Fruit fly (Drosophila melanogaster) whole organism, adult: ENCODE data around the gene nonC.

Experiments used
- CG11617 ChIP-seq: fragments of 200-800 bp; sonication (Bioruptor generic); optimal IDR thresholded peaks from 2 replicates; lab custom pipeline; 2017; ENCODE audit warnings: mild to moderate bottlenecking, missing biosample characterization, missing genetic modification reagents, missing genetic modification characterization
- CG12768 ChIP-seq: fragments of 200-800 bp; sonication (Bioruptor generic); optimal IDR thresholded peaks from 2 replicates; lab custom pipeline; 2017; ENCODE audit warnings: missing biosample characterization, missing genetic modification characterization, mild to moderate bottlenecking, moderate library complexity, missing genetic modification reagents
- CG14711 ChIP-seq: fragments of 200-800 bp; sonication (Bioruptor generic); optimal IDR thresholded peaks from 2 replicates; lab custom pipeline; 2018; ENCODE audit warnings: missing biosample characterization, mild to moderate bottlenecking, missing genetic modification characterization, moderate library complexity
- CG1620 ChIP-seq: fragments of 200-800 bp; sonication (Bioruptor generic); optimal IDR thresholded peaks from 2 replicates; lab custom pipeline; 2016; ENCODE audit warnings: missing biosample characterization, missing genetic modification characterization
- CG33017 ChIP-seq: fragments of 200-800 bp; sonication (Bioruptor generic); optimal IDR thresholded peaks from 2 replicates; lab custom pipeline; 2018; ENCODE audit warnings: missing biosample characterization, mild to moderate bottlenecking, missing genetic modification characterization, moderate library complexity
- CG5204 ChIP-seq: fragments of 200-800 bp; sonication (Bioruptor generic); optimal IDR thresholded peaks from 2 replicates; lab custom pipeline; 2016; ENCODE audit warnings: missing biosample characterization, missing genetic modification characterization
- CG7045 ChIP-seq: fragments of 200-800 bp; sonication (Bioruptor generic); optimal IDR thresholded peaks from 2 replicates; lab custom pipeline; 2017; ENCODE audit warnings: missing biosample characterization, mild to moderate bottlenecking, missing genetic modification characterization
- CG7101 ChIP-seq: fragments of 200-800 bp; sonication (Bioruptor generic); optimal IDR thresholded peaks from 2 replicates; lab custom pipeline; 2018; ENCODE audit warnings: missing biosample characterization, mild to moderate bottlenecking, missing genetic modification characterization, moderate library complexity
- Clk ChIP-seq: fragments of 200-800 bp; sonication (Bioruptor generic); optimal IDR thresholded peaks from 2 replicates; lab custom pipeline; 2017; ENCODE audit warnings: missing biosample characterization, missing genetic modification characterization
- Crg-1 ChIP-seq: fragments of 200-800 bp; sonication (Bioruptor generic); optimal IDR thresholded peaks from 2 replicates; lab custom pipeline; 2016; ENCODE audit warnings: missing biosample characterization, missing genetic modification characterization
- Hr96 ChIP-seq: fragments of 200-800 bp; sonication (Bioruptor generic); optimal IDR thresholded peaks from 2 replicates; lab custom pipeline; 2016; ENCODE audit warnings: missing biosample characterization, missing genetic modification characterization
- Mnt ChIP-seq: fragments of 200-800 bp; sonication (Bioruptor generic); optimal IDR thresholded peaks from 2 replicates; lab custom pipeline; 2016; ENCODE audit warnings: missing biosample characterization, mild to moderate bottlenecking, missing genetic modification characterization
- bab1 ChIP-seq: fragments of 200-800 bp; sonication (Bioruptor generic); optimal IDR thresholded peaks from 3 replicates; lab custom pipeline; 2019; ENCODE audit warnings: missing biosample characterization, mild to moderate bottlenecking, missing genetic modification characterization, moderate library complexity
- cic ChIP-seq: fragments of 200-800 bp; sonication (Bioruptor generic); optimal IDR thresholded peaks from 2 replicates; lab custom pipeline; 2017; ENCODE audit warnings: missing biosample characterization, mild to moderate bottlenecking, missing genetic modification characterization, moderate library complexity
- cnc ChIP-seq, 2 experiments: fragments of >200 bp; optimal IDR thresholded peaks; 2 replicates each; lab custom pipeline; 2017
- kay ChIP-seq: fragments of 200-800 bp; sonication (Bioruptor generic); peaks from one replicate; lab custom pipeline; 2016; ENCODE audit warnings: missing biosample characterization, missing genetic modification characterization, borderline replicate concordance
- ovo ChIP-seq: fragments of 200-800 bp; sonication (Bioruptor generic); optimal IDR thresholded peaks from 2 replicates; lab custom pipeline; 2016; ENCODE audit warnings: missing biosample characterization, missing genetic modification characterization
- pad ChIP-seq: fragments of 200-800 bp; sonication (Bioruptor generic); optimal IDR thresholded peaks from 3 replicates; lab custom pipeline; 2017; ENCODE audit warnings: missing biosample characterization, missing genetic modification characterization, mild to moderate bottlenecking, moderate library complexity, missing genetic modification reagents
- tj ChIP-seq: fragments of 200-800 bp; sonication (Bioruptor generic); optimal IDR thresholded peaks from 3 replicates; lab custom pipeline; 2017; ENCODE audit warnings: missing biosample characterization, mild to moderate bottlenecking, missing genetic modification characterization, moderate library complexity
- toe ChIP-seq: fragments of 200-800 bp; sonication (Bioruptor generic); optimal IDR thresholded peaks from 2 replicates; lab custom pipeline; 2016; ENCODE audit warnings: missing biosample characterization, missing genetic modification characterization

The nonC gene

DNA sequence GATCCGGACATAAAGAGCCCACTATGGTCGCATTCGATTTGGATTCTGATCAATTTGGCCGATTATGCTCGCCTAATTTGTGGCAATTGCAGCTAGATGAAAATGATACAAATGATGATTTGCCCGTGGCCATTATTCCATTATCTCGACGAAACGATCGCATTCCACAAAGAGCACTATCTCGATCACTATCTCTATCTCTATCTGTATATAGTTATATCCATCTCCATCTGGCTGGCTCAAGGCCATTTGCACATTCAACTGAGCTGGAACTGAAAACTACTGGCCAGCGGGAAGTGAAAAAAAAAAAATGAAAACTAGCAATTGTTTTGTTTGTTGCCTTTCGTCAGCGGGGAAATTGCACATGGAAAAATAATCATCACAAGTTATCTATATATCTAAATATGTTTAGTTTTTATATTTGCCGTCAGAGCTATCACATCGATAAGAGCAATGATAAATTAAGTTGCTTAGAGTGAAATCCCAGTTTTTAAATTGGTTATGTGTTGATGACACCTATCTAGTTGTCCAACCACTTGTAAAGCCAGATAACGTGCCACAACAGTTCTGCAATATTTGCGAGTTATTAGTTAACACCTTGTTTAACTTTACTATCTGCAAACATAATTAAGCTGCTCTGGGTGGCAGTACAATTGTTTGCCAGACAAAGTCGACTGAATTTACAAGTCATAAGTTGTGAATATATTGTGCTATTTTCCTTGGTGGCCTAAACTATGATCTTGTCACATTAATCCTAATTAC is 24.9 kb upstream of the nonC start:
- TF ChIP-seq tj (GFP tag; lab: Kevin White, UChicago) (no peak), CG7045 (GFP tag; lab: Kevin White, UChicago) (peak; percentile 8), toe (GFP tag; lab: Kevin White, UChicago) (no peak), bab1 (GFP tag; lab: Kevin White, UChicago) (no peak), cnc (optimal IDR thresholded peaks at IDR 0.05; lab: Kevin White, UChicago) (no peak), Clk (GFP tag; lab: Kevin White, UChicago) (no peak), CG33017 (tag; lab: Kevin White, UChicago) (peak; percentile 30), Mnt (no peak), CG7101 (tag; lab: Kevin White, UChicago) (peak; percentile 53), CG12768 (GFP tag; lab: Kevin White, UChicago) (no peak), Crg-1 (no peak), ovo (GFP tag; lab: Kevin White, UChicago) (no peak), CG5204 (no peak), CG14711 (tag; lab: Kevin White, UChicago) (peak; percentile 38), pad (GFP tag; lab: Kevin White, UChicago) (peak; percentile 1), cic (GFP tag; lab: Kevin White, UChicago) (peak; percentile 32), Hr96 (GFP tag; lab: Kevin White, UChicago) (no peak), CG1620 (GFP tag; lab: Kevin White, UChicago) (no peak), CG11617 (GFP tag; lab: Kevin White, UChicago) (peak; percentile 12), kay (peak; percentile 51)

- TF ChIP-seq CG11617 (GFP tag; lab: Kevin White, UChicago) = peak; percentile 66
- peak; percentile 69 for TF ChIP-seq pad (GFP tag; lab: Kevin White, UChicago)
- no peak for TF ChIP-seq CG7045 (GFP tag; lab: Kevin White, UChicago)
- TF ChIP-seq CG7101 (tag; lab: Kevin White, UChicago) = peak; percentile 45
- peak; percentile 47 for TF ChIP-seq bab1 (GFP tag; lab: Kevin White, UChicago)
- peak; percentile 37 for TF ChIP-seq tj (GFP tag; lab: Kevin White, UChicago)
- TF ChIP-seq kay = peak; percentile 65
- TF ChIP-seq Crg-1 = peak; percentile 10
- TF ChIP-seq Hr96 (GFP tag; lab: Kevin White, UChicago) = peak; percentile 62
- peak; percentile 93 for TF ChIP-seq cic (GFP tag; lab: Kevin White, UChicago)
- TF ChIP-seq ovo (GFP tag; lab: Kevin White, UChicago) = no peak
- TF ChIP-seq Clk (GFP tag; lab: Kevin White, UChicago) = no peak
- TF ChIP-seq Mnt = peak; percentile 59
- peak; percentile 79 for TF ChIP-seq CG12768 (GFP tag; lab: Kevin White, UChicago)
- TF ChIP-seq toe (GFP tag; lab: Kevin White, UChicago) = peak; percentile 11
- peak; percentile 50 for TF ChIP-seq CG14711 (tag; lab: Kevin White, UChicago)
- no peak for TF ChIP-seq CG5204
- peak; percentile 28 for TF ChIP-seq CG33017 (tag; lab: Kevin White, UChicago)
These were observed 23.5 kb upstream of the nonC start for dm6 chrX:6800726-6801296.

- TF ChIP-seq kay (no peak), tj (GFP tag; lab: Kevin White, UChicago) (no peak), Clk (GFP tag; lab: Kevin White, UChicago) (no peak), CG7045 (GFP tag; lab: Kevin White, UChicago) (no peak), Hr96 (GFP tag; lab: Kevin White, UChicago) (no peak), Mnt (no peak)
These were observed 21.8 kb upstream of the nonC start for dm6 chrX:6802376-6803080.

DNA sequence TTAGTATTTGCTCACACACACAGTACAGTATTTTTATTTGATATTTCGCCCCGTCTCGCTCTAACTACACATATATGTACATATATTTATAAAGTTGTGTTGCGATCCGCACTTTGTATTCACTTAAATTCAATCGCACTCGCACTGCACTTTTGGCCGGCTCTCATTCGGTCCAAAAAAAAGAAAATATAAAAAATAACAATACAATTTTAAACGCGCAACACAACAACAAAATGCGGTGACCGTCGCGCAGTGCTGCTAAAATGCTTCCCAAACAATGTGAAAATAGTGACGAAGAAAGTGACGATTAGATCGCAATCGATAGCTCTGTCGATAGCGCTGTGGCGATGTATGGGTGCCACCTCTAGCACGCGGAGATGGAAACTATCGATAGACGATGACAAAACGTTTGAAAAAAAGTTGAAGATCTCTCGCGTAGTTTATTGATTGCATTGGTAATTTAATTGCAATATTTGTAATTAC is 20.9 kb upstream of the nonC start, which contains the start of the genes C3G and pod1:
TSS of gene C3G (minus strand) at position 282 of the 483 bp plus-strand sequence.
TSS of gene pod1 (plus strand) at position 373 of the 483 bp plus-strand sequence.
- peak; percentile 24 for TF ChIP-seq tj (GFP tag; lab: Kevin White, UChicago)
- TF ChIP-seq toe (GFP tag; lab: Kevin White, UChicago) = peak; percentile 63
- peak; percentile 77 for TF ChIP-seq bab1 (GFP tag; lab: Kevin White, UChicago)
- TF ChIP-seq cnc (optimal IDR thresholded peaks at IDR 0.05; lab: Kevin White, UChicago) = no peak
- no peak for TF ChIP-seq CG14711 (tag; lab: Kevin White, UChicago)
- TF ChIP-seq pad (GFP tag; lab: Kevin White, UChicago) = no peak
- peak; percentile 9 for TF ChIP-seq CG33017 (tag; lab: Kevin White, UChicago)
- TF ChIP-seq Crg-1 = peak; percentile 17
- no peak for TF ChIP-seq kay
- TF ChIP-seq CG7101 (tag; lab: Kevin White, UChicago) = peak; percentile 30
- peak; percentile 67 for TF ChIP-seq ovo (GFP tag; lab: Kevin White, UChicago)
- no peak for TF ChIP-seq CG12768 (GFP tag; lab: Kevin White, UChicago)
- no peak for TF ChIP-seq CG11617 (GFP tag; lab: Kevin White, UChicago)
- TF ChIP-seq Clk (GFP tag; lab: Kevin White, UChicago) = no peak
- peak; percentile 79 for TF ChIP-seq CG1620 (GFP tag; lab: Kevin White, UChicago)
- TF ChIP-seq Mnt = peak; percentile 71
- TF ChIP-seq CG5204 = peak; percentile 13
- no peak for TF ChIP-seq CG7045 (GFP tag; lab: Kevin White, UChicago)
- TF ChIP-seq cic (GFP tag; lab: Kevin White, UChicago) = peak; percentile 3
- TF ChIP-seq Hr96 (GFP tag; lab: Kevin White, UChicago) = peak; percentile 39
